Worm (Caenorhabditis elegans) whole organism, L4/young adult: ENCODE measurements around the gene F54E2.2.

Experiments used
- W03F9.2 ChIP-seq: fragments of 150-350 bp; optimal IDR thresholded peaks from 2 replicates; lab custom pipeline; 2014; ENCODE audit warnings: missing biosample characterization, missing genetic modification characterization
- dao-5 ChIP-seq: sonication (generic microtip); optimal IDR thresholded peaks from 2 replicates; lab custom pipeline; 2016; ENCODE audit warnings: missing genotype, missing genetic modification characterization, moderate library complexity, missing compliant biosample characterization
- him-1 ChIP-seq: sonication (generic microtip); optimal IDR thresholded peaks from 2 replicates; lab custom pipeline; 2016; ENCODE audit warnings: missing genotype, missing genetic modification reagents, missing genetic modification characterization, missing compliant biosample characterization

DNA sequence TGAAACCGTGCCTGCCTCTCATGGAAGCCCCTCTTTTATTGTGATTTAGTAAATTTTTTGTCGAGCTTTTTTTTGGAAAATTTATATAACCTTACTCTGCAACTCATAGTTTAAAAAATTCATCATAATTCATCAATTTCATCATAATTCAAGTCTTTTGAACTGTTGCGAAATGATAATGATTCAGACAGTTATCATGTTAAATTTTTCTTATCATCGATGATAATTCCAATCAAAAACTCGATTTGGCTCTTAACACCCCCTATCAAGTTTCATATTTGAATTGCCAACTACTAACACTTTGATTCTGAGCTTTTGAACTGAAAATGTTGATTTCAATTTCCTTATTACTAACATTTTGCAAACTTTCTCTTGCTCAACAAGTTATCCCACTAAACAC lies 14.1 kb downstream of the F54E2.2 start, which contains the start of gene F54E2.1:
- TF ChIP-seq dao-5, result no peak
- no peak for TF ChIP-seq W03F9.2 (tag; lab: Kevin White, UChicago)
- no peak for TF ChIP-seq him-1
